Worm (Caenorhabditis elegans) whole organism, midembryonic: Measurements from ENCODE around the gene fbxa-164.

Experiments
- T22C8.4 ChIP-seq: fragments of 200-800 bp; sonication (Bioruptor generic); IDR thresholded peaks from 2 replicates; pipeline ENCODE4 v1.3.6; 2022; ENCODE audit warnings: missing genetic modification characterization, missing compliant biosample characterization
- cog-1 ChIP-seq: sonication (generic microtip); optimal IDR thresholded peaks from 2 replicates; lab custom pipeline; 2016; ENCODE audit warnings: missing genetic modification characterization, missing compliant biosample characterization
- flt-1 ChIP-seq: fragments of 200-800 bp; sonication (Bioruptor generic); IDR thresholded peaks from 2 replicates; pipeline ENCODE4 v1.3.6; 2022; ENCODE audit warnings: missing genetic modification characterization, missing compliant biosample characterization
- klf-2 ChIP-seq: fragments of 200-800 bp; sonication (Bioruptor generic); conservative IDR thresholded peaks from 2 replicates; pipeline ENCODE4 v1.3.6; 2022; ENCODE audit warnings: missing genetic modification reagents, missing genetic modification characterization, missing compliant biosample characterization
- ref-1 ChIP-seq: fragments of 200-800 bp; sonication (Bioruptor generic); conservative IDR thresholded peaks from 2 replicates; pipeline ENCODE4 v1.3.6; 2022; ENCODE audit warnings: missing genetic modification reagents, missing genetic modification characterization, missing compliant biosample characterization
- tab-1 ChIP-seq: fragments of 200-800 bp; sonication (Bioruptor generic); IDR thresholded peaks from 2 replicates; pipeline ENCODE4 v1.3.6; 2022; ENCODE audit warnings: missing genetic modification characterization, missing compliant biosample characterization
- ztf-23 ChIP-seq: fragments of 200-800 bp; sonication (Bioruptor generic); IDR thresholded peaks from 2 replicates; pipeline ENCODE4 v1.3.6; 2022; ENCODE audit warnings: missing genetic modification reagents, missing genetic modification characterization, missing compliant biosample characterization
- ztf-29 ChIP-seq: fragments of 200-800 bp; sonication (Bioruptor generic); IDR thresholded peaks from 2 replicates; pipeline ENCODE4 v1.3.6; 2022; ENCODE audit warnings: missing genetic modification reagents, missing genetic modification characterization, missing compliant biosample characterization

- TF ChIP-seq klf-2 (no peak), tab-1 (GFP tag; lab: Robert Waterston, UW) (no peak), ref-1 (GFP tag; lab: Robert Waterston, UW) (no peak), ztf-23 (GFP tag; lab: Robert Waterston, UW) (no peak), T22C8.4 (GFP tag; lab: Robert Waterston, UW) (no peak), flt-1 (GFP tag; lab: Robert Waterston, UW) (no peak), cog-1 (tag; lab: Kevin White, UChicago) (no peak), ztf-29 (GFP tag; lab: Robert Waterston, UW) (no peak)
Measured at ce11 chrII:1571032-1571431, 42.8 kb downstream of the fbxa-164 start, which contains the start of gene fbxb-46.
